Fruit fly (Drosophila melanogaster) whole organism, embryonic: ENCODE measurements around the gene CG16985.

ENCODE experiments used
- CG10267 ChIP-seq: fragments of 200-800 bp; sonication (Bioruptor generic); optimal IDR thresholded peaks from 2 replicates; lab custom pipeline; 2018; ENCODE audit warnings: missing biosample characterization, mild to moderate bottlenecking, missing genetic modification characterization, moderate library complexity
- CG10274 ChIP-seq: fragments of 200-800 bp; sonication (Bioruptor generic); optimal IDR thresholded peaks from 3 replicates; lab custom pipeline; 2017; ENCODE audit warnings: missing biosample characterization, mild to moderate bottlenecking, missing genetic modification characterization
- CG10366 ChIP-seq: fragments of 200-800 bp; sonication (Bioruptor generic); IDR thresholded peaks from 2 replicates; pipeline ENCODE4 v1.3.6; 2022; ENCODE audit warnings: missing biosample characterization, missing genetic modification characterization
- CG12659 ChIP-seq: fragments of 200-800 bp; sonication (Bioruptor generic); optimal IDR thresholded peaks from 3 replicates; lab custom pipeline; 2017; ENCODE audit warnings: mild to moderate bottlenecking, missing biosample characterization, missing genetic modification reagents, missing genetic modification characterization
- CG13624 ChIP-seq: fragments of 200-800 bp; sonication (Bioruptor generic); optimal IDR thresholded peaks from 2 replicates; lab custom pipeline; 2016; ENCODE audit warnings: missing biosample characterization, missing genetic modification characterization
- CG15011 ChIP-seq: fragments of 200-800 bp; sonication (Bioruptor generic); optimal IDR thresholded peaks from 3 replicates; lab custom pipeline; 2018; ENCODE audit warnings: missing biosample characterization, mild to moderate bottlenecking, missing genetic modification characterization
- CG1792 ChIP-seq: fragments of 200-800 bp; sonication (Bioruptor generic); optimal IDR thresholded peaks from 2 replicates; lab custom pipeline; 2016; ENCODE audit warnings: missing biosample characterization, missing genetic modification characterization
- CG34422 ChIP-seq: fragments of 200-800 bp; sonication (Bioruptor generic); IDR thresholded peaks from 3 replicates; pipeline ENCODE4 v1.3.6; 2022; ENCODE audit warnings: missing biosample characterization, missing genetic modification characterization
- CG6654 ChIP-seq: fragments of 200-800 bp; sonication (Bioruptor generic); optimal IDR thresholded peaks from 2 replicates; lab custom pipeline; 2017; ENCODE audit warnings: missing biosample characterization, mild to moderate bottlenecking, missing genetic modification characterization
- CG6791 ChIP-seq: fragments of 200-800 bp; sonication (Bioruptor generic); IDR thresholded peaks from 3 replicates; pipeline ENCODE4 v1.3.6; 2022; ENCODE audit warnings: missing biosample characterization, missing genetic modification characterization; ENCODE audit not compliant: partially characterized antibody
- CG8089 ChIP-seq: fragments of 200-800 bp; sonication (Bioruptor generic); optimal IDR thresholded peaks from 3 replicates; lab custom pipeline; 2016; ENCODE audit warnings: missing biosample characterization, missing genetic modification characterization
- Dfd ChIP-seq, 2 experiments: fragments of >200 bp; optimal IDR thresholded peaks; 2 replicates each; lab custom pipeline; 2017; ENCODE audit warnings: missing biosample characterization in 2 of 2, missing genetic modification characterization in 2 of 2
- Dref ChIP-seq: fragments of 200-800 bp; sonication (Bioruptor generic); IDR thresholded peaks from 2 replicates; pipeline ENCODE4 v1.3.6; 2022; ENCODE audit warnings: missing biosample characterization, missing genetic modification characterization
- GATAe ChIP-seq: fragments of 200-800 bp; sonication (Bioruptor generic); conservative IDR thresholded peaks from 2 replicates; pipeline ENCODE4 v1.3.6; 2022; ENCODE audit warnings: missing biosample characterization, missing genetic modification characterization
- HLH54F ChIP-seq: fragments of 200-800 bp; sonication (Bioruptor generic); optimal IDR thresholded peaks from 3 replicates; lab custom pipeline; 2016; ENCODE audit warnings: missing biosample characterization, missing genetic modification characterization
- Kr ChIP-seq: fragments of 200-800 bp; sonication (Bioruptor generic); optimal IDR thresholded peaks from 2 replicates; lab custom pipeline; 2017; ENCODE audit warnings: missing biosample characterization, mild to moderate bottlenecking, missing genetic modification characterization
- MBD-R2 ChIP-seq: fragments of 200-800 bp; sonication (Bioruptor generic); IDR thresholded peaks from 2 replicates; pipeline ENCODE4 v1.3.6; 2022; ENCODE audit warnings: missing biosample characterization, missing genetic modification characterization
- MESR4 ChIP-seq: fragments of 200-800 bp; sonication (Bioruptor generic); optimal IDR thresholded peaks from 2 replicates; lab custom pipeline; 2018; ENCODE audit warnings: missing biosample characterization, mild to moderate bottlenecking, missing genetic modification characterization, moderate library complexity
- Med ChIP-seq: fragments of 200-800 bp; sonication (Bioruptor generic); peaks from one replicate; lab custom pipeline; 2016; ENCODE audit warnings: missing biosample characterization, missing genetic modification characterization, mild to moderate bottlenecking, inconsistent platforms, moderate library complexity
- Myb ChIP-seq: fragments of 200-800 bp; sonication (Bioruptor generic); optimal IDR thresholded peaks from 2 replicates; lab custom pipeline; 2016; ENCODE audit warnings: missing biosample characterization, missing genetic modification characterization
- NFAT ChIP-seq: fragments of 200-800 bp; sonication (Bioruptor generic); IDR thresholded peaks from 2 replicates; pipeline ENCODE4 v1.3.6; 2022; ENCODE audit warnings: missing biosample characterization, missing genetic modification characterization
- Stat92E ChIP-seq, 3 experiments: fragments of >200 bp in 2 of 3; fragments of 200-800 bp in 1 of 3; sonication (Bioruptor generic) in 1 of 3; optimal IDR thresholded peaks; 2 replicates each; lab custom pipeline; 2017 to 2019; ENCODE audit warnings: missing biosample characterization in 3 of 3, missing genetic modification characterization in 3 of 3, mild to moderate bottlenecking in 1 of 3, moderate library complexity in 1 of 3
- YL-1 ChIP-seq: fragments of 200-800 bp; sonication (Bioruptor generic); optimal IDR thresholded peaks from 3 replicates; lab custom pipeline; 2017; ENCODE audit warnings: missing biosample characterization, mild to moderate bottlenecking, missing genetic modification characterization
- dm ChIP-seq: fragments of 200-800 bp; sonication (Bioruptor generic); optimal IDR thresholded peaks from 3 replicates; lab custom pipeline; 2016; ENCODE audit warnings: missing biosample characterization, missing genetic modification characterization
- ems ChIP-seq: fragments of 200-800 bp; sonication (Bioruptor generic); optimal IDR thresholded peaks from 3 replicates; lab custom pipeline; 2016; ENCODE audit warnings: missing biosample characterization, missing genetic modification characterization
- gsb ChIP-seq: fragments of 200-800 bp; sonication (Bioruptor generic); IDR thresholded peaks from 2 replicates; pipeline ENCODE4 v1.3.6; 2022; ENCODE audit warnings: missing biosample characterization, missing genetic modification characterization
- her ChIP-seq: fragments of 200-800 bp; sonication (Bioruptor generic); optimal IDR thresholded peaks from 2 replicates; lab custom pipeline; 2016; ENCODE audit warnings: missing biosample characterization, missing genetic modification characterization
- nerfin-2 ChIP-seq: fragments of 200-800 bp; sonication (Bioruptor generic); IDR thresholded peaks from 2 replicates; pipeline ENCODE4 v1.3.6; 2022; ENCODE audit warnings: missing biosample characterization, missing genetic modification characterization; ENCODE audit not compliant: partially characterized antibody
- nmo ChIP-seq: fragments of 200-800 bp; sonication (Bioruptor generic); optimal IDR thresholded peaks from 2 replicates; lab custom pipeline; 2018; ENCODE audit warnings: missing biosample characterization, mild to moderate bottlenecking, missing genetic modification characterization, moderate library complexity
- pb ChIP-seq: fragments of 200-800 bp; sonication (Bioruptor generic); optimal IDR thresholded peaks from 3 replicates; lab custom pipeline; 2016; ENCODE audit warnings: missing biosample characterization, missing genetic modification characterization
- peb ChIP-seq: fragments of 200-800 bp; sonication (Bioruptor generic); IDR thresholded peaks from 2 replicates; pipeline ENCODE4 v1.3.6; 2022; ENCODE audit warnings: missing biosample characterization, missing genetic modification characterization
- phol ChIP-seq: fragments of 200-800 bp; sonication (Bioruptor generic); optimal IDR thresholded peaks from 3 replicates; lab custom pipeline; 2018; ENCODE audit warnings: missing biosample characterization, mild to moderate bottlenecking, missing genetic modification characterization, moderate library complexity
- pnt ChIP-seq: fragments of 200-800 bp; sonication (Bioruptor generic); optimal IDR thresholded peaks from 3 replicates; lab custom pipeline; 2016; ENCODE audit warnings: missing biosample characterization, missing genetic modification characterization
- run ChIP-seq: fragments of 200-800 bp; sonication (Bioruptor generic); optimal IDR thresholded peaks from 3 replicates; lab custom pipeline; 2018; ENCODE audit warnings: missing biosample characterization, mild to moderate bottlenecking, missing genetic modification characterization
- salm ChIP-seq: fragments of 200-800 bp; sonication (Bioruptor generic); optimal IDR thresholded peaks from 2 replicates; lab custom pipeline; 2018; ENCODE audit warnings: missing biosample characterization, mild to moderate bottlenecking, missing genetic modification characterization
- sens ChIP-seq: fragments of 200-800 bp; sonication (Bioruptor generic); peaks from one replicate; lab custom pipeline; 2016; ENCODE audit warnings: missing biosample characterization, missing genetic modification characterization
- tna ChIP-seq: fragments of 200-800 bp; sonication (Bioruptor generic); IDR thresholded peaks from 2 replicates; pipeline ENCODE4 v1.3.6; 2022; ENCODE audit warnings: missing biosample characterization, missing genetic modification characterization; ENCODE audit not compliant: partially characterized antibody

Gene CG16985

DNA sequence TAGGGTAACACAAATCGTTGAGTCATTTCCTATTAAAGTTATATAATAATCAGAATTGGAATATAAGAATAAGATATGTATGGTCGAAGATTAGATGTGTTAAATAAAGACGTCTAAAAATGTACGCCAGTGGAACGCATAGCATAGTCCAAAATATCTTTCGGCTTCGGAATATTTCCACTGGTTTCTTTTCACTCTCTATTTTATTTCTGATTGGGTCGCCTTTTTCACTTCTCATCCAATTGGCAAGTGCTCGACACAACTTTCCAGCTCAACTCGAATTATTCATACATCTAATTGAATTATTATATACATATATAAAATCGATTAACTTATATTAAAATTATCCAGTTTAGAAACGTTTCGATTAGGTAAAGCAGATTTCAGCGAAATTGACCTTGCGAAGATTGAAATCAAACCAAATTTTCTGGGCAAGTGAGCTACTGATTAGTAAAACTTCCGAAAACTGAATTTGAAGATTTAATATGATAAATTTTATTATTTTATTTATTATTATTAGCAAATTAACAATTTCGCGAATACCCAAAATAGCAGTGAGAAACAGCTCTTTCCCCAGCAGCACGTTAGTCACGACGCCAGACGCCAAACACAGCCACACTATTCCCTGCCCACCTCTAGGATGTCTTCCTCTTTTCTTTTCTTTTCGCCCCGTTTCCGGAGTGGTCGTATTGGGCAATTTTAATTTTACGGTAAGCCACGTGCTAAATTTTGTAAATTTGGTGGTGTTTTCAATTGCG, 12.1 kb upstream of the CG16985 start, which contains the start of gene RpL8 (continued):
- peak; percentile 72 for TF ChIP-seq nmo (GFP tag; lab: Kevin White, UChicago)
- TF ChIP-seq her (GFP tag; lab: Kevin White, UChicago): peak; percentile 87
- peak; percentile 48; the same call in 1 of the 2 replicates for TF ChIP-seq tna (GFP tag; lab: Robert Waterston, UW)
- peak; percentile 61 for TF ChIP-seq HLH54F (GFP tag; lab: Kevin White, UChicago)
- peak; percentile 66 for TF ChIP-seq salm (tag; lab: Kevin White, UChicago)
- peak; percentile 71 for TF ChIP-seq pb
- peak; percentile 84 for TF ChIP-seq CG10366 (GFP tag; lab: Robert Waterston, UW)
- TF ChIP-seq GATAe (GFP tag; lab: Robert Waterston, UW): 0 out of 2 replicates have a peak, but pooled peaks have one; percentile 10
- TF ChIP-seq Kr (GFP tag; lab: Kevin White, UChicago): peak; percentile 71
- TF ChIP-seq CG6654 (GFP tag; lab: Kevin White, UChicago): peak; percentile 56
- TF ChIP-seq CG10267: peak; percentile 68
- TF ChIP-seq Myb (GFP tag; lab: Kevin White, UChicago): peak; percentile 51
- peak; percentile 74 for TF ChIP-seq CG15011 (GFP tag; lab: Kevin White, UChicago)

DNA sequence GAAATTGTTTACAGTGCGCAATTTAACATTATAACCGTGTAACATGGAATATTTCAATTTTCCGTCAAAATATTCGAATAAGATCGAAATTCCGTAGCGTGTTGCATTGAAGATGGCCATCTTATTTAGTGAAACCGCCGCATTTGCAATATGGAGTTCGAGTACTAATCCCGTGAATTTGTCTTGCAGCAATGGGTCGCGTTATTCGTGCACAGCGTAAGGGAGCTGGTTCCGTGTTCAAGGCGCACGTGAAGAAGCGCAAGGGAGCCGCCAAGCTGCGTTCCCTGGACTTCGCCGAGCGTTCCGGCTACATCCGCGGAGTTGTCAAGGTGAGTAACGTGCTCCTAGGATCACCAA, 11.6 kb upstream of the CG16985 start:
- peak; percentile 38 for TF ChIP-seq dm
- no peak for TF ChIP-seq CG1792 (GFP tag; lab: Kevin White, UChicago)
- peak; percentile 45 for TF ChIP-seq YL-1 (GFP tag; lab: Kevin White, UChicago)
- no peak for TF ChIP-seq peb (GFP tag; lab: Robert Waterston, UW)
- TF ChIP-seq CG12659: peak; percentile 54
- peak; percentile 28 for TF ChIP-seq phol (tag; lab: Kevin White, UChicago)
- peak; percentile 80 for TF ChIP-seq MESR4 (GFP tag; lab: Kevin White, UChicago)
- TF ChIP-seq gsb (GFP tag; lab: Robert Waterston, UW): no peak
- no peak for TF ChIP-seq Dfd (GFP tag; optimal IDR thresholded peaks at IDR 0.05; lab: Kevin White, UChicago)
- TF ChIP-seq sens (GFP tag; lab: Kevin White, UChicago): peak; percentile 48
- no peak for TF ChIP-seq Stat92E (GFP tag; optimal IDR thresholded peaks at IDR 0.05; lab: Kevin White, UChicago)

DNA sequence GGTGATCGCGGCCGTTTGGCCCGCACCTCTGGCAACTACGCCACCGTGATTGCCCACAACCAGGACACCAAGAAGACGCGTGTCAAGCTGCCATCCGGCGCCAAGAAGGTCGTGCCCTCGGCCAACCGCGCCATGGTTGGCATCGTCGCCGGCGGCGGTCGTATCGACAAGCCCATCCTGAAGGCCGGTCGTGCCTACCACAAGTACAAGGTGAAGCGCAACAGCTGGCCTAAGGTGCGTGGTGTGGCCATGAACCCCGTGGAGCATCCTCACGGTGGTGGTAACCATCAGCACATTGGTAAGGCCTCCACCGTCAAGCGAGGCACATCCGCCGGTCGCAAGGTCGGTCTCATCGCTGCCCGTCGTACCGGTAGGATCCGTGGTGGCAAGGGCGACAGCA, 10.8 kb upstream of the CG16985 start:
- TF ChIP-seq CG13624 (GFP tag; lab: Kevin White, UChicago) (peak; percentile 7), ems (GFP tag; lab: Kevin White, UChicago) (peak; percentile 19), NFAT (peak; percentile 28; the same call in 1 of the 2 replicates), MBD-R2 (no peak), run (tag; lab: Kevin White, UChicago) (no peak), CG10274 (no peak), Dref (GFP tag; lab: Robert Waterston, UW) (no peak), Med (GFP tag; lab: Kevin White, UChicago) (peak; percentile 38), pnt (GFP tag; lab: Kevin White, UChicago) (peak; percentile 3), sens (GFP tag; lab: Kevin White, UChicago) (peak; percentile 78), CG34422 (GFP tag; lab: Robert Waterston, UW) (no peak), CG6791 (GFP tag; lab: Robert Waterston, UW) (0 out of 3 replicates have a peak, but pooled peaks have one; percentile 43), CG8089 (GFP tag; lab: Kevin White, UChicago) (peak; percentile 6), nerfin-2 (GFP tag; lab: Robert Waterston, UW) (peak; percentile 38; the same call in 1 of the 2 replicates)
